Fruit fly (Drosophila melanogaster): ENCODE data around the gene HtrA2.
A peak's percentile ranks its signal among the peaks of the same experiment; 100 is the strongest.

The HtrA2 gene

dm6 chr3R:14492287-14492889 is 19.1 kb downstream of the HtrA2 start:
- TF ChIP-seq noc (tag; optimal IDR thresholded peaks at IDR 0.05), result no peak

- TF ChIP-seq noc (tag; optimal IDR thresholded peaks at IDR 0.05), result no peak
Measured at dm6 chr3R:14486469-14486868, 25.0 kb downstream of the HtrA2 start.

dm6 chr3R:14484533-14485267 is 26.8 kb downstream of the HtrA2 start:
- no peak for TF ChIP-seq noc (tag; optimal IDR thresholded peaks at IDR 0.05)

- TF ChIP-seq noc (tag; optimal IDR thresholded peaks at IDR 0.05), result no peak
Measured at dm6 chr3R:14482986-14483385, 28.5 kb downstream of the HtrA2 start.

DNA sequence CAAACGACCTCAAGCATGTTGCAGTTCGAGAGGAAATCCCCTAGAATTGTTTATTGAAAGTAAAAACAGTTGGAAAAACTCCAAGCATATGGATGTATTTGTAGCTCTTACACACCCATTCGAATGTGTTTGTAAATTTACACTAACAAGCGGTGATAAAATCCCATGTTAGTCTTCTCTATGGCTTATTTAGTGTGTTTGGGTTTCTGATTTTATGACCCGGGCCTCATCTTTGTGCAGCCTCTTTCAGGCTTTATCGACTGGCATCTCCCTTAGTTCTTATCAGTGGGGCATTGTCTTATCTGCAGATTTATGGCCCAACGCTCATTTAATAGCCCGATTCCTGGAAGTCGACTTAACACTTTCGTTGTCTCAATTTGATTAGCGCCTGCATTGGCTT is 29.5 kb downstream of the HtrA2 start:
- TF ChIP-seq noc (tag; optimal IDR thresholded peaks at IDR 0.05), result no peak

- peak; percentile 28 for TF ChIP-seq noc (tag; optimal IDR thresholded peaks at IDR 0.05)
Measured at dm6 chr3R:14481569-14481968, 29.9 kb downstream of the HtrA2 start, which contains the start of gene cv-c. Gene cv-c (minus strand): TSS chr3R:14481713.

DNA sequence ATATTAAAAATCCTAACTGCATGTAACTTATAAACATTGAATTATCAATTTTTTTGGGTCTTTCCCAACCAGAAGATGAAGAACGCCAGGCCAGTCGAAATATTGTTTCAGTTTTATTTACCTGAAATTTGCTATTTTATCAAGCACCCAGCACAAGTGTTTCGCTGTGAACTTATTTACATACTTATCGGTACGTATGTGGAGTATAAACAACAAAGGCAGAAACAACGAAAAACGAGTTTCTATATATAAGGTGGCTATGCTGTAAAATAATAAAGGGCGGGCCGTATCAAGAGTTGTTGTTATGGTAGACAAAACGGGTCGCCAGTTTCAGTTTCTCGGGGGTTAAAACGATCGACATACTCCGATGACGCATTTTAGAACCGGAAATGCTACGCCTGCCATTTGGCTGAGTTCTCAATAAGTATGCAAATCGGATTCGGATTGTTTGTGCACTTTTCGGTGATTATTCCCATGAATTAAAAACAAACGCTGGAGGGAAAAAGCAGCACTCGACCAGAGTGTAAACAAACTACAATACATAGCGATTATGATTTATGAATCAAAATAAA is 31.8 kb downstream of the HtrA2 start:
- no peak for TF ChIP-seq noc (tag; optimal IDR thresholded peaks at IDR 0.05)

DNA sequence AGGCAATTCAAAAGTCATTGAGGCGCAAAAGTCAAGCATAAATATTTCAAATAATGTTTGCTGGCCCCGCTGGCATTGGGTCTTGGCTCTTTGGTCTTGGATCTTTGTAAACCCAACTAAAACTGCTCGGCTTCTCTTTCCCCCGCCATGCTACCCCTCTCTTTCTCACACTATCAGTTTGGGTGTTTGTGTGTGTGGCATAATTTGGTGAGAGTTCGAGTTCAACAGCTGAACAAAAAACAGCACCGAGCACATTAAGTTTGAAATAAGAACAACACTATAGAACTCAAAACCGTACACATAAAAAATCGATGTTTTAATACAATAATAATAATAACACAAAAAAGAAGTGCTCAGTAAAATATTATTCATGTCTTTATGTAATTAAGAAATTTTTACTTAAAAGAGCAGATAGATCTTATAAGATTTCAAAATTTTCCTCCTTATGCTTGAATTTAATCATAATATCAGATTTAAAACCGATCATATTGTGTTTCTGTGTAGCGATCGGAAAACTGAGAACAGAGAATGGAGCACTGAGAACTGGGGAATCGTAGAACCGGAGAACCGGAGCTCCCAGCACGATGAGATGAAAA is 33.0 kb downstream of the HtrA2 start:
- TF ChIP-seq noc (tag; optimal IDR thresholded peaks at IDR 0.05), result no peak

DNA sequence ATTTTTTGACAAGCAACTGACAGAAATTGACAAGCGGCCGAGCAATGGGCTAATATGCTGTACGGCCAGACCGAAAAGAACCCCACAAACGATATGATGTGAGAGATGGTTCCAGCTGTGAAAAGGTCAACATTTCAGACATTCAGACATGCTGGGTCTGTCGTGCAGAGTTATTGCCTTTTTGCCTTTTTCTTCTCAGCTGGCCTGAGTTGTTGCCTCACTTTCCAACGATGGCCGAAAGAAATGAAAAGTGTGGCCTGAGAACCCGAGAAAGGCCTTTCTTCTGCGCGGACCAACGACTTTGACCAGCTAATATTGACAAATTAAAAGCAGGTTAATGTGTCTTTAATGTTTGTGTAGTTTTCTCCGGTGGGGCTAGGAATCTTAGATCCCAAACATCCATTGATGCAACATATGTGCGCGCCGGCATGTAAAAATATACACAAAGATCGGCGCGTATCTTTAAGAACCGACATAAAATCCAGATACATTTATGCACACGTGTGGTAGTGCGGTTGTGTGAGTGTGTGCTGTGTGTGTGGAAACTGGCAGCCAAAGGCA is 33.6 kb downstream of the HtrA2 start:
- TF ChIP-seq noc (tag; optimal IDR thresholded peaks at IDR 0.05), result no peak

DNA sequence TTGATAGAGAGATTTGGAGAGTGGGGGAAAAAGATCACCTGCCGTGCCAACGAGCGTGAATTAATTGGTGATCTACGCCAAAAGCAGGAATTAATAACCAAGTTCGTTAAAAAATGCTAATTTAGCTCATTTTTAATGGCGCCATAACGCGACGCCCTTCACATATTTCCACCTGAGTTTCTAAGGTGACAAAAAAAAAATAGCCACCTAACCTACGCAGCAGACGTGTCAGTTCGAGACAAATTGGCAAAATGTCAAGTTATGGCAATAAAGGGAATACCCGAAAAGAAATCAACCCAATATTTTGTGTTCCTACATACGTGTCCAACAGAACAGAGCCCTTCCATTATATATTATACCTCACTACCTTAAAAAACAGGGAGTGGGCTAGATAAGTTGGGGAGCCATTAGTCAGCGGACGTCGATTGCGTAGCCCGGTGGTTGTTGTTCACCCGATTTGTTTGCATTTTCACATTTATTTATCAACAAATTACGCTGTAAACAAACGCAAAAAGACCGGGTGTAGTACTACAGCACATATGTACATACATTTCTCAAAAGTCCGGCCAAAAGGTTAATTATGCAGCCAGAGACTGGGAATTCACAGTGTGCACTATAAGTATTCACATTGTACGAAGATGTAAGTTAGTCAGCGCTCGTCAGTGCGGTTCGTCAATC is 34.3 kb downstream of the HtrA2 start:
- no peak for TF ChIP-seq noc (tag; optimal IDR thresholded peaks at IDR 0.05)

dm6 chr3R:14476273-14476672 is 35.2 kb downstream of the HtrA2 start:
- peak; percentile 23 for TF ChIP-seq noc (tag; optimal IDR thresholded peaks at IDR 0.05)

- no peak for TF ChIP-seq noc (tag; optimal IDR thresholded peaks at IDR 0.05)
Measured at dm6 chr3R:14474073-14474722, 37.3 kb downstream of the HtrA2 start.

DNA sequence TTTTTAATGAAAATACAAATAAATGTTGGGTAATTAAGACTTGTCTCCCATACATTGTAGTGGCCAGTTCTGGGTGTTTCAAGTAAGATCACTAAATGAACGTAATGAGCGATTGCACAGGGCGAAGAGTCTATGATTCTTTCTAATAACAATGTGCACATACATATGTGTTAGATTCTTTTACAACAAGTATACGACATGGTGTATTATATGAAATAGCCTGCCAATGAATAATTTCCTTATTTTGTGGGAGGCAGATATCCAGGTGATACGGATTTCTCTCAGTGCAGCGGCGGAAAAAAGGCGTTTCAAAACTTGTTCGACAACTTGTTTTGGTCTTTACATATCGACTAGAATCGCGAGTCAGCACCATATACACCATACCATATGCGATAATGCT is 37.9 kb downstream of the HtrA2 start:
- no peak for TF ChIP-seq noc (tag; optimal IDR thresholded peaks at IDR 0.05)

DNA sequence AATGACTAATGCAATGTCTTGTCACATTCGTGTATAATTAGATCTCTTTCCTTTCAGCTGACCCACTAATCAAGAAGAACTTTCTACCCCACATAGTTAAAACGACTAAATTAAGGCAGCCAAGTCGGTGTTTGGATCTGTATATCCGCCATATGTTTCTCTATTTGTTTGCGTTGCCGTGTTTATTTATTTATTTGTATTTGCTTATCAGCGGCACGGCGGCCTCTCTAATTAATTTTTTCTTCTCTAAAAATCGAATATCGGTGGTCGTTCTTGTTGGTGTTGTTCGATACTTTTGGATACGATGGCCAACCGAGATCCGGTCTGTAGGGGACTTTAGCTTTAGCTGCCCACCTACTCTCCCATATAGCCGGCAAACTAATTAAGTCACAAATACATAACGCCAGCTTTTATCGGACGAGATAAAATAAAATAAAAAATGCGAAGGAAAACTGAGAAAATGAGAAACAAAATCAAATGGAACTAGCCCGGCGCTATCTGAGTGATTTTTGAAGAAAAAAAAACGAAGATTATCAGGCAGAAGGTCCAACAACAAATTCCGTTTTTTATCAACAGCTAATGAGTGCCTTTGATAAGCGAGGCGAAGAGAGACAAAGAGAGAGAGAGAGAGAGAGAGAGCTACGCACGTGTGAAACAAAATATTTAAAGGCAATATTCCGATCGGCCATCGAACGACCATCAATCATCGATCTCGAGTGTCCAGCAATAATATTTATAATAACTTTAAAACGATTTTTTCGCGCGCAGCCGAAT is 38.7 kb downstream of the HtrA2 start:
- peak; percentile 25 for TF ChIP-seq noc (tag; optimal IDR thresholded peaks at IDR 0.05)

DNA sequence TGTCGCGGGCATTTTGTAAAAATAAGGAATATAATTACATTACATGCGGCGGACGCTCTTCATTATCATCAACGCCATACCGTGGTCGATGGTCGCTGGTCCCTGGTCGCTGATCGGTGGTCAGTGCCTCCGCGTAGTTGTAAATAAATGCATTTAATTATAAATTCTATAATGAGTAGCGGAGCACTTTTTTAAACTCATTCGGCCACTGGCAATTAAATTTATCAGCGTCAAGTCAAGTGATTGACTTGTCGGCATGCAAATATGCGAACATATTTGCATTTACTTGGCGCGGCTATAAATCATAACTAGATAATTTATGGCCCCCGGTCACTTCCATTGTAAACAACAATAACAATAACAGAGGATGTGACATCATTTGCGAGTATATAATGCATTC is 40.1 kb downstream of the HtrA2 start:
- TF ChIP-seq noc (tag; optimal IDR thresholded peaks at IDR 0.05), result no peak
